Fruit fly (Drosophila melanogaster): ENCODE results near the gene ab.

Gene ab

dm6 chr2L:11206604-11207238, 3.8 kb upstream of the ab start:
- TF ChIP-seq tj (GFP tag; optimal IDR thresholded peaks at IDR 0.05) (no peak), CG11617 (GFP tag; optimal IDR thresholded peaks at IDR 0.05) (no peak)

DNA sequence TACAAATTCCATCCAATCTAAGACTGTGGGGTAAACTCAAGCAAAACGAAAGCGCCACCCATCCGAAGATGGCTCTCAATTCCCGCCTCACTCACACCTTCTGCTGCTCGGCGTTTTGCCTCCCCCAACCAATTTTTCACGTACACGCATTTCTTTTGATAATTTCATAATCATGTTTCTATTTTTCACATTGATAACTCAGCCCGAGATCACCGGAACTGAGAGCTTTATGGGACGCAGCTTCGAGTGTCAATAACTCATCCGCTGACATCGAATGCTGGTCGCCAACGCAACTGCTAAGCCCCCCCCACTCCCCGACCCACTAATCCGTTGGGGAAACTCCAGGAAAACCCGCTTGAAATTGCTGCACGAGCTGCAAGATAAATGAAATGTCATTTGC, 3.0 kb upstream of the ab start:
- TF ChIP-seq cnc (optimal IDR thresholded peaks at IDR 0.05), result no peak
- no peak for TF ChIP-seq CG5204 (GFP tag; optimal IDR thresholded peaks at IDR 0.05)
- no peak for TF ChIP-seq CG7101 (tag; optimal IDR thresholded peaks at IDR 0.05)
- no peak for TF ChIP-seq CG33017 (tag; optimal IDR thresholded peaks at IDR 0.05)
- no peak for TF ChIP-seq tj (GFP tag; optimal IDR thresholded peaks at IDR 0.05)
- TF ChIP-seq toe (GFP tag; optimal IDR thresholded peaks at IDR 0.05), result no peak
- no peak for TF ChIP-seq CG14711 (tag; optimal IDR thresholded peaks at IDR 0.05)
- TF ChIP-seq CG11617 (GFP tag; optimal IDR thresholded peaks at IDR 0.05), result no peak
- no peak for TF ChIP-seq bab1 (GFP tag; optimal IDR thresholded peaks at IDR 0.05)
- TF ChIP-seq CG1620 (GFP tag; optimal IDR thresholded peaks at IDR 0.05), result no peak
- TF ChIP-seq ovo (GFP tag; optimal IDR thresholded peaks at IDR 0.05), result no peak
- TF ChIP-seq cic (GFP tag; optimal IDR thresholded peaks at IDR 0.05), result no peak
- no peak for TF ChIP-seq CG12768 (GFP tag; optimal IDR thresholded peaks at IDR 0.05)
- TF ChIP-seq Clk (GFP tag; optimal IDR thresholded peaks at IDR 0.05), result no peak
- TF ChIP-seq kay (GFP tag; ENCODE audit: borderline replicate concordance), result no peak

DNA sequence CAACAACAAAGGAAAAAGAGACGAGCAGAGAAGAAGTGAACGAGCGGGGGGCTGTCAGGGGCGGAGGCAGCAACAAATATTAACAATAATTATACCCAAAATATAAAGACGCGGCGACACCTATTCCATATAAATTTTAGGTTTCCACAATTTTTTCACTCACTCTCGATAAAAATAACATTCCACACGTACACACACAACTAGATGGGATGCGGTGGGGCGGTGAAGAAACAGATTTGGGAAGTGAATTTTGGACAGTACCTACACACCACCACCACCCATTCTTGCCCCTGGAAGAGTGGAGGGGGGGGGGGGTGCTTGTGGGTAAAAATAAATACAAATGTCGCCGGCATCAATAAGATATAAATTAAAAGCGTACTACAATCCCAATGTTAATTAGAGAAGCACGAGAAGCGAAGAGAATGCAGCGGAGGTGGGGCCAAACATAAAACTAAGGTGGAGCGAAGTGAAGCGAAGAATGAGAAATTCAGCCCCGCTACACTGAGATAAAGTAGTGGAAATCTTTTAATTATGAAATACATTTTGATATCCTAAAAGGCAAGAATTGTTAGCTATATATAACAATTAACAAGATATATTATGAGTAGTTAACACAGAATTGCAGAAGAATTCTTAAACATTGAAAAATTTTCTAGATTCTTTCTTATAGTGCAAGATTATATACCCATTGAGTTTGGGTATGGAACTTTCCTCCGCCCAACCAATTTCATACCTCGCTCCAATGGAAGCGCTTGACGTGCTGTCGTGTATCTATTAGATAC, 1.7 kb upstream of the ab start:
- peak; percentile 1 for TF ChIP-seq kay (GFP tag; ENCODE audit: borderline replicate concordance)
- TF ChIP-seq Hr96 (GFP tag; optimal IDR thresholded peaks at IDR 0.05), result no peak
- no peak for TF ChIP-seq CG12768 (GFP tag; optimal IDR thresholded peaks at IDR 0.05)

DNA sequence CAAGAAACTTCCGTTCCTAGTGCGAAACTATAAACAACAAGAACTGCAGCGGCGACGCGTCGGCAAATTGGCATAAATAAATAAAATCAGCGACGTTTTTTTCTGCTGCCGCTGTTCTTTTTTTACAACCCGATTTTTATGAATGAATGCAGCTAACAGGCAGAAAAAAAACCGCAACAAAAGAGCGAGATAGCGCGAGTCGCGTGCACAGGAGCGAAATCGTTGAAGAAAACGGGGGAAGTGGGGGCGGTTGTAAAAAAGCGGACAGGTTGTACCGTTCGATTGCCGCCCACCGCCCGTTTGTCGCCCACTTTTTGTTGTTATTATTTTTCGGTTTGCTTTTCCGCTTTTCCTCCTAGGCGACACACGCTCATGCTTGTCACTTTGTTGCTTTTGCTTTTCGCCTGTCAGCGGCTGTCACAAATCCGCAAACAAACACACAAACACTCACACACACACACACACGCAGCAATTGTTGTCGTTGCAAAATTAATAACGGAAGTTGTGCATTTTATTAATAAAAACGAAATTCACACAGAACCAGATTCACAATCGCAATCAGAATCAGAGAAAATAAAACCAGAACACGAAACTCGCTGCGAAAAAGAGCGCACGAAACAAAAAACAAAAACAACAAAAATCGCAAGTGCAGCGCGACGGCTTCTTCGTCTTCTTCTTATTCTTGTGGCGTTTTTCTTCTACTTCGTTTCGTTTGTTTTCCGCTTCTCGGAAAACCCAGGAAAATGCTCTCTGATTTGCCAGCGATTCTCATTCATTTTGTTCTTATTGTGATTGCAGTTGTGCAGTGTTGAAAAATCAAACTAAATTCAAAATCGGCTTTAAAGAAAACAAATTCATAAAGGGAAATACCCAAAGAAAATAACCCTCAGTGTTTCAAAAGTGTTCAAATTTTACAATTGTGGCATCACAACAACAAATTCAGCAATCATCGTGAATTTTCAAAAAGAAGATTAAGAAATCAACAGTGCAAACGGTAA, 791 bp downstream of the ab start:
- TF ChIP-seq tj (GFP tag; optimal IDR thresholded peaks at IDR 0.05) (peak; percentile 69), Crg-1 (GFP tag; optimal IDR thresholded peaks at IDR 0.05) (no peak)

- TF ChIP-seq bab1 (GFP tag; optimal IDR thresholded peaks at IDR 0.05), result no peak
Observed at dm6 chr2L:11218918-11219317, 8.4 kb downstream of the ab start.

DNA sequence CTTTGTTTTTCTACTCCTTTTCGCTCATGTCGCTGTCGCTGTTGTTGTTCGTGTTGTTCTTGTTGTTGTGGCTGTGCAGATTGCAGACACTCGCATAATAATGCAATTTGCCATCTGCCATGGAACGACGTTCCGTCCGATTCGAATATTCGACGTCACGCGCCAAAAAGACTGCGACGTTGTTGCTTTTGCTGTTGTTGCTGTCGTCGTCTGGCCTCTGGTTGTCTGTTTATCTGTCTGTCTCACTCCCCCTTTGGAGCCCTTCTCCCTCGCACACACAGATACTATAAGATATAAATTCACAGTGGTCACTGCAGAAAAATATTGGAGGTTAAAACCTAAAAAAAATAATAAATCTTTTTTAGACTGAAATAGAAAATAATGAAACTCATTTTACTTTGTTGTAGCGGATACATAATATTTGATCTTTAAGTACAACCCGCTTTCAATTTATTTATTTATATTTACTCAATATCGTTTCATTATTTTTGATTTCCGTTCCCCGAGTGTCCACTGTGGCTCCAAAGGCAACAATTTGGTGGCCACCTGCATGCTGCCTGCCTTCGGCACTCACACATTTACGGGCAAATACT, 9.1 kb downstream of the ab start:
- TF ChIP-seq ovo (GFP tag; optimal IDR thresholded peaks at IDR 0.05) (no peak), cnc (optimal IDR thresholded peaks at IDR 0.05) (no peak), Crg-1 (GFP tag; optimal IDR thresholded peaks at IDR 0.05) (no peak), bab1 (GFP tag; optimal IDR thresholded peaks at IDR 0.05) (no peak), Clk (GFP tag; optimal IDR thresholded peaks at IDR 0.05) (peak; percentile 35), CG11617 (GFP tag; optimal IDR thresholded peaks at IDR 0.05) (peak; percentile 19), Mnt (GFP tag; optimal IDR thresholded peaks at IDR 0.05) (no peak), toe (GFP tag; optimal IDR thresholded peaks at IDR 0.05) (peak; percentile 58), cic (GFP tag; optimal IDR thresholded peaks at IDR 0.05) (no peak), CG5204 (GFP tag; optimal IDR thresholded peaks at IDR 0.05) (peak; percentile 31), kay (GFP tag; ENCODE audit: borderline replicate concordance) (no peak), tj (GFP tag; optimal IDR thresholded peaks at IDR 0.05) (peak; percentile 68), CG12768 (GFP tag; optimal IDR thresholded peaks at IDR 0.05) (peak; percentile 17), CG14711 (tag; optimal IDR thresholded peaks at IDR 0.05) (peak; percentile 21), CG7101 (tag; optimal IDR thresholded peaks at IDR 0.05) (peak; percentile 57), pad (GFP tag; optimal IDR thresholded peaks at IDR 0.05) (no peak), CG33017 (tag; optimal IDR thresholded peaks at IDR 0.05) (peak; percentile 7), CG7045 (GFP tag; optimal IDR thresholded peaks at IDR 0.05) (peak; percentile 69), CG1620 (GFP tag; optimal IDR thresholded peaks at IDR 0.05) (no peak), Hr96 (GFP tag; optimal IDR thresholded peaks at IDR 0.05) (peak; percentile 4)

dm6 chr2L:11220783-11221182, 10.3 kb downstream of the ab start:
- no peak for TF ChIP-seq CG33017 (tag; optimal IDR thresholded peaks at IDR 0.05)
- TF ChIP-seq CG5204 (GFP tag; optimal IDR thresholded peaks at IDR 0.05), result peak; percentile 1

Measured in whole organism, adult.